Worm (Caenorhabditis elegans): ENCODE results near the gene vps-8.

The vps-8 gene

DNA sequence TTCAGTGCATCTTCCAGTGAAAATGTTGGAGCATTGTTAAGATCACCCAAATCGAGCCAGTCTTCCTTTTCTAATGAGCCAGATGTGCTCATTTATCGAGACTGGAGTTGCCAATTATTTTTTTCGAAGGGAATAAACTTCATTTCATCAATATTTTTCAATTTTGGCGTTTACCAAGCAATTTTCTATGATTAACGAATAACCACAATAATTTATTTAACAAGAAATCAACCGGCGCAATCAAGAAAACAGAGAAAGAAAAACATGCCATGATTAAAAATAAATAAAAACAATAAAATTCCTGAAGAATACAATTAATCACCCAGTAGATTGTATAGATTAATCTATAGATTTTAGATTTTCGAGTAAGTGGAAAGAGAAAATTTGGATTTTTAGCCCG lies at the start of gene vps-8:
Gene vps-8 (minus strand): TSS at position 101 of the 400 bp plus-strand sequence.
- TF ChIP-seq unc-62 (GFP tag; optimal IDR thresholded peaks at IDR 0.05), result no peak

DNA sequence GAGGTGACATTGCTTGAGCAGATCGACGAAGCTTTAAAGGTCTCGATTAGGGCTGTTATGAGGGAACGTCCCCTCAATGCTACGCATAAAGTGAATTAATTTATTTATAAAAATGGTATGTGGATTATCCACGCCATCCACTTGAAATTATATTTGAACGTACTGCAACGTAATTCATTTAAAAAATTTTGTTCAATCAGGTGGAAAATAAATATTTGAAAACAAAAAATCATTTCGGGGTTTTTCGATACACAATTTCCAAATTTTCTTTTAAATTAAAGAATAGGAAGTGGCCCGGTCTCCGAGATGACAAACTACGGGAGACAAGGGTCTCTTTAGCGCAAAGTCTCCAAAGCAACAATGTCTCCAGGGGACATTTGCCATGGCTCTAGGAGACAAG lies 35.8 kb upstream of the vps-8 start, which contains the start of gene oac-58:
Gene oac-58 (minus strand): TSS at position 101 of the 400 bp plus-strand sequence.
- TF ChIP-seq unc-62 (GFP tag; optimal IDR thresholded peaks at IDR 0.05), result no peak

DNA sequence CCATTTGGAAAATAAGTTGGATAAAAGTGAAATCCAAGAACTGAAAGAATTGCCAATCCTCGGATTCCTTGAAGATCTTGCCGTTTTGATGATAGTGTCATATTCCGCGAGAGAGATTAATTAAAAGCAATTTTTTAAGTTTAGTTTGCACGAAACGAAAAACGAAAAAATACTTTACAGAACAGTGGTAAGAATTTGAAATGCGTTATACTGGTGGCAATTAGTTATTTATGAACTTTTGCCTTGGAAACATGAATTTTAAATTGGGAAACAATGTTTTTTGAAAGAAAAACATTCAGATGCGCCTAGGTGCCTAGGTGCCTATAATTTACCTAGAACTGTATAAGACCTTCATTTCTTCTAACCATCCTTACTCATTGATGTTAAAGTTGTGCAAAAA lies 31.9 kb upstream of the vps-8 start, which contains the start of gene oac-57:
Gene oac-57 (minus strand): TSS at position 101 of the 400 bp plus-strand sequence.
- TF ChIP-seq unc-62 (GFP tag; optimal IDR thresholded peaks at IDR 0.05), result no peak

DNA sequence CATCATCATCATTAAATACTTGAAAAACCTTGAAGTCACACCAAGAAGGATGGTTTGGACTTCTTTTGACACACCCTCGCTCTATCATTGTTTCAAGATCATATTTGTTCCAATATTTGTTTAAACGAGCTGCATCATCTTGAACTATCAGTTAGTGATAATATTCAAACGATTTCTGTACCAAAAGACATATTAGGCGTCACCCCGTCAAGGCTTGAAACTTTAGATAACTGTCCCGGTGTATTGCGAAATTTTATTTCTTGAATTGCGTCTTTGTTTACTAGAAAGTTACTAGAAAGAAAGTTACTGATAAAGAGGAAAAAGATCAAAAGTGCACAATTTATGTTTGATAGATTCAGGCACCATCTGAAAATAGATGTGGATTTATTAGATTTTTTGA lies 30.2 kb upstream of the vps-8 start:
- no peak for TF ChIP-seq unc-62 (GFP tag; optimal IDR thresholded peaks at IDR 0.05)

DNA sequence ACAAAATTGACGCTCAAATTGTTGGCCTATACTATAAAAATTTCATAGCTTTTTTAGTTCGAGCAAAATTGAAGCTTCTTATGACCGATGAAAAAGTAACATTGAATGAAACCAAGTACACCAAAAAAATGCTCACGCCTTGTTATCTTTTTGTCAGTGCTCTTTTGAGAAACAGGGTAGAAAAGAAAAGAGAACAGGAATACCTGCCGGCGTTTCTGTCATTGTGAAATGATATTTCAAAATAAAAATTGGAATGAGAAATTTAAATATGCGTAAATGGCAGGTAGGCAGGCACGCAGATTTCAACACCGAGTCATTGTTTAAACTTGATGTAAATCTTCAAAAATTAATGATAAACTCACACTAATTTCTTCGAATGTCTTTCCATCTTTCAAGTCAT lies 29.0 kb upstream of the vps-8 start:
- TF ChIP-seq unc-62 (GFP tag; optimal IDR thresholded peaks at IDR 0.05), result no peak

DNA sequence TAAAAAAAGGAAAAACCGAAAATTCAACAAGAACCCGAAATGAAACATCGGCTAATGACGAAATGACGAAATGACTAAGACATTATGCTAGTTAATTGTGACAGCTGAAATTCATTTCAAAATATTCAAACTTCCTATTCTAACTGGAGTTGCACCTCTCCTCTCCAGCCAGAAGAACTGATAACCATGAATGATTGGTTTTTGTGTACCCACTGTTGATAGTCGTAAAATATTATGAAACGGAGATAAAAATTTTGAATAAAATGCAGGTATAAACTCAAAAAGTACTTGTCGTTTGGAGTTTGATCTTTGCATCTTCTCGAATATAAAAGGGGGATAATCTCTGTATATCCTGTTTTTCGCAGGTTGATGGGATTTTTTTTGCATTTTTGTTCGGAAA lies 27.1 kb upstream of the vps-8 start:
- no peak for TF ChIP-seq unc-62 (GFP tag; optimal IDR thresholded peaks at IDR 0.05)

DNA sequence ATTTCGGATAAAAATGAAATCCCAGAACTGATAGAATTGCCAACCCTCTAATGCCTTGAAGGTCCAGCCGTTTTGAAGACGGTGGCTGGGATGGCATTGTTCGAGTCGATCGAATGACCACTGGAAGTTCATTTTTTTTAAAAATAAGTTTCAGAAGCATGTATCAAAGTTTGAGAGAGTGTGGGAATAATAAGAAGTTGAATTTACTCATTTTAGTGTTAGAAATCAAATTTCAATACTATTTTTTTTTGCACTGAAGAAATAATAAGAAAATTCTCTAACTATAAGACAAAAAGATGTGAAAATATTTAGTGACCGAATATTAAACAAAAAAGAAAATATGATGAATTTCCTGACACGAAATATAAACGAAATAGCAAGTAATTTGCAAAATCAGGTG lies 25.4 kb upstream of the vps-8 start, which contains the start of gene oac-59:
Gene oac-59 (minus strand): TSS at position 101 of the 400 bp plus-strand sequence.
- TF ChIP-seq unc-62 (GFP tag; optimal IDR thresholded peaks at IDR 0.05), result no peak

DNA sequence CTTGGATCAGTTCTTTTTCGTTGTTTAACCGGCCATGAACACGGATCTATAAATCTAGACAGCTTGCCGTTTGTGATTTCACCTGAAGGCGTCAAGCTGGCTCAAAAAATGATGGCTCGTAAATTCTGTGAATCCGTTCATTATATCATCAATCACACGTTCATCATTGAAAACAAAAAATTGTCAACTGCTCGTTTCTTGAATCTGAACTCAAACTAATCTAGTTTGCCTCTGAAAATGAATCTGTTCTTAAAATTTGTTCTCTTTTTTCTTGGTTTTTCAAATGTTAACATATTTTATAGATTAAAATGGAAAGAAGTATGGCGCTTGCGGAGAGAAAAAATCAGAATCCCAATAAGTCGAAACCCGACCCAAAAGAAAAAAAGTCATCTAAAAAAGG lies 15.0 kb upstream of the vps-8 start, which contains the start of gene C42C1.8:
Gene C42C1.8 (plus strand): TSS at position 301 of the 400 bp plus-strand sequence.
- no peak for TF ChIP-seq unc-62 (GFP tag; optimal IDR thresholded peaks at IDR 0.05)

DNA sequence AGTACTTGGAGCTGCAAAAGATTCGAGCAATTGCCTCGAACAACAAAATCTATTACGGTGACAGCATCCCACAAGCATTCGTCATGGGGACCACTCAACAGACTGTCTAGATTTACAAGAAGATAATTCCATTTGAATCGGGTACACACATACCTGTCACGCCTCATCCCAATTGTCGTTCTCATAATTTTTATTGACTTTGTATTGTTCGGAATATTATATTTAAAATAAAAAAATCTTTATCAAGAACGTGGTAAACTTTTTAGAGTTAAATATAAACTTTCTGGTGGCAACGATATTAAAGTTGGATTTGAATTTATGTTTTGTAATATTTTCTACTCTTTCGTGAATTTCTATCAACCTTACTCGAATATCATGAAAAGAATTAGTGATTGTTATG lies 13.4 kb upstream of the vps-8 start, which contains the start of gene C42C1.9:
Gene C42C1.9 (plus strand): TSS at position 301 of the 400 bp plus-strand sequence.
- TF ChIP-seq unc-62 (GFP tag; optimal IDR thresholded peaks at IDR 0.05), result no peak

DNA sequence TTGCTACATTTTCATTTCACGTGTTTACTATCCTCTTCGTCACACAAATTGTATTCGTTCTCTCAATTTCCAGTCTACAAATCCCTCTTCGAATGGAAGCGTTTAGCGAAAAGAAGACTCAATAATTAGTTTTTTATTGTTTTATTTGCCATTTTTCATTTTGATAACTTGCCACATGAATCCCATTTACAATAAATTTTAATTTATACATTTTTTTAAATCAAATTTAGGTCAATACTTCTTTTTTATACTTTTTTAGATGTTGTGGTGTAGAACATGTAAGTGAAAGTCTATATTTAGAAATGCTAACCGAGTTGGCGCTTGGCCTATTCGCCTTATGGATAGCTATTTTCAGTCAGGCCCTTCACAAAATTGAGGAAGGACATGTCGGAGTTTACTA lies 11.8 kb upstream of the vps-8 start, which contains the start of gene erl-1:
Gene erl-1 (plus strand): TSS at position 301 of the 400 bp plus-strand sequence.
- no peak for TF ChIP-seq unc-62 (GFP tag; optimal IDR thresholded peaks at IDR 0.05)

DNA sequence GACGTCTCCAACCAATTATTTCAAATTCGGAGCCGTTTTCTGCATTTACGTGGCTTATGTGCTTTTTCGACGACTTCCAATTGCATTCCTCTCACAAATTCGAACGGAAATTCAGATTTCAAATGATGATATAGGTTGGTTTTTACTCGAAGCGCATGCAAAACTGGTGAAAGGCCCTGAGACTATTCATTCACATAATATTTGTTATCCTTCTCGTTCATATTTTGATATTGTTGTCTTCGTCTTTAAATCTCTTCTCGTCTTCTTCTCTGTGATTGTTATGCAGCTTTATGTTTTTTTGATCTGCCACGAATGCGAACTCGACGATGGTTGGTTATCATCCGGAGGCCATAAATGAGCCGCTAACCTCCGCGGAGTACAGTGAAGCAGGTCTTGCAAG lies 7.1 kb upstream of the vps-8 start, which contains the start of gene hpo-12:
Gene hpo-12 (plus strand): TSS at position 301 of the 400 bp plus-strand sequence.
- no peak for TF ChIP-seq unc-62 (GFP tag; optimal IDR thresholded peaks at IDR 0.05)

DNA sequence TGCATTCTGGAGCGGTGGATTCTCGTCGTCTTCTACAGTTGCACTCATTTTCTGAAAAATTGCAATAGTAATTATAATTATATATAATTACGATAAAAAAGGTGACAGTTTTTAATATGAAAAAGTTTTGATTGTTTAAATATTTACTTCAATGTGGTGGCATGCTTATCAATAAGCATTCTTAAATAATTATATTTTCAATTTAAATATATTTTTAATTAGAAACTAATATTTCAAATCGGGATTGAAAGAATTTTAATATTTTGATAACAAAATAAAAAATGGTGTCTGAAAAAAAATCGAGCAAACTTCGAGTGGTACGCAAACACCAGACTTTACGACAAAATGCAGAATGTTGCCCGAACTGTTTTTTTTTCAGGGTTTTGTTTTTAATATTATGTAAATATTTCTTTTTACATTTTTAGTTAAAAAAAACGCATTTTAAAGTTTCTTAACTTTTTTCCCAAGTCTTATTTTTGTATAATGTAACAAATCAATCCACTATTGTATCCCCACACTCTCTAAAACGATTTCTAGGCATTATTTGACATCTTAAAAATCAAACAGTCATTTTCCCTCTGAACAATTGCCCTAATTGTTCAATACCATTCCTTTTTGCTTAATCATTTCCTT lies 6.5 kb upstream of the vps-8 start, which contains the start of the genes C42C1.12 and C42C1.19:
Gene C42C1.12 (minus strand): TSS at position 51 of the 633 bp plus-strand sequence.
Gene C42C1.19 (plus strand): TSS at position 583 of the 633 bp plus-strand sequence.
- no peak for TF ChIP-seq unc-62 (GFP tag; optimal IDR thresholded peaks at IDR 0.05)

DNA sequence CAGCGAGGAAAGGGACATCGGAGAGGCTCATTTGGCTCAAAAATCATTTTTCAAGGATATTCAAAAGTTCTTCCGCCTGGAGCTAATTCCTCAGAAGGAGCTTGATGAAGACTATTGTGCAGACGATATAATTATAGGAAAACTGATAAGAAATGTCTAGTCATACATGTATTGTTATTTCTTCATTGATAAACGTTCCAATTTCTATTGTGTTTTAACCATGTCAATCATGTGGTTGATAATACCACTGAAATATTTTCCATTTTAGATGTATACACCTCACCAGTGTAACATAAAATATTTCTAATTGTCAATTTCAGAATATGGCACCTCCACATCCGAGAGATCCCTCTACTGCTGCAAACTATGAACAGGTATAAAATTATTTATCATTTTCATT lies 3.5 kb upstream of the vps-8 start, which contains the start of gene ltah-1.1:
Gene ltah-1.1 (plus strand): TSS at position 283 of the 400 bp plus-strand sequence.
- no peak for TF ChIP-seq unc-62 (GFP tag; optimal IDR thresholded peaks at IDR 0.05)

DNA sequence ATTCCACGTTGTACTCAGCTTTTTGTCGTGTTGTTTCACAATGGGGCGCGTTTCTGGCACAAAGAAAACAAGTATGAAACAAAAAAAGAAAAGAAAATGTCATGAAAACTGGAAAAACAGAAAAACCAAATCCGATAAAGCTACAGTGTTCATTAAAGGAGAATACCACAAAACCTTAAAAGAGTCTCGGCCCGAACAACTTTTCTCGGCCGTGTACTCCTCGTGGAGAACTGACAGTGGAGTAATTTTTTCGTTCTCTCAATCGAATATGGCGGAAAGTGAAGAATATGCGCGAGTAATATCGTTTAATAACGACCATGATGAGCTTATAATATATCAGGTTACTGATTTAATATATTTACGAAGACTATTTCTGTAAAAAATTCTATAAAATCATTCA lies 2.7 kb upstream of the vps-8 start, which contains the start of the genes tag-335 and vkmt-1:
Gene tag-335 (minus strand): TSS at position 88 of the 400 bp plus-strand sequence.
Gene vkmt-1 (plus strand): TSS at position 219 of the 400 bp plus-strand sequence.
- TF ChIP-seq unc-62 (GFP tag; optimal IDR thresholded peaks at IDR 0.05), result no peak

DNA sequence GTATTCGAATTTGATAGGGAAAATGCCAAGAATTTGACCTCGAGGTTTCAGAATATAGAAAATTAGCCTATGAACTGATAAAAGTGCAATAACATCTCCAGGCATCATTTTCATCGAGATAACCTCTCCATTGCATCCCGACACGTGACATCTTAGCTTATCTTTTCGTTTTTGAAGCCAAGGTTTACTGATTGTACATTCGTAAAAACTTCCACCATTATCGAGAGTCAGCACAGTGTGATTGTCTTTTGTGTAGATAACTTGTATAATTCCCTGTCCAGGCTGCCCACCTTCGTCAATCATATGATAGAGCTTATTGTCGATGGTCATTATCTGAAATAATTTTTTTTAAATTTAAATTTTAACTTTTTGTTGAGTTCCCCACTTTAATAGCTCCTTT lies 1.4 kb downstream of the vps-8 start:
- TF ChIP-seq unc-62 (GFP tag; optimal IDR thresholded peaks at IDR 0.05), result no peak

DNA sequence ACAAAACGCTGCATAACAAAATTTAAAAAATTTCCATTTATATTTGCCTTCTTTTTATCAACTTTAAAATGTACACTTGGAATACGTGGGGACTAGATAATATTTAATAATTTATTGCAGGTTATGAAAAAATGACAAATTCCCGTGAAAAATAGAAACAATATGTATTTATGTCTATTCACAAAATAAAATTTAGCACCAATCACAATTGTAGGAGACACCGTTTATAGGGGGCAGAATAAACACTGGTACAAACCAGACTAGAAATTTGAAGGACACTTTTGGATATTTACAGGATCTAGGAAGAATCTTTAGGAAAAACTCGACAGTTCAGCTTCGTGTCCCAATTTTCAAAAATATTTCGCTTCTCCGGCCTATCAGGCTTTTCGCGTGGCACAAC lies 5.4 kb downstream of the vps-8 start, which contains the start of gene C42C1.3:
Gene C42C1.3 (minus strand): TSS at position 101 of the 400 bp plus-strand sequence.
- TF ChIP-seq unc-62 (GFP tag; optimal IDR thresholded peaks at IDR 0.05), result no peak
